Worm (Caenorhabditis elegans) whole organism, mixed stage, embryonic: ENCODE results near the gene T13C5.9.

Experiments used
- M03D4.4 ChIP-seq: sonication (generic microtip); optimal IDR thresholded peaks from 2 replicates; lab custom pipeline; 2017; ENCODE audit warnings: mild to moderate bottlenecking, missing genetic modification characterization, missing compliant biosample characterization
- bed-3 ChIP-seq: fragments of 200-800 bp; sonication (Bioruptor generic); optimal IDR thresholded peaks from 3 replicates; lab custom pipeline; 2018; ENCODE audit warnings: mild to moderate bottlenecking, missing genetic modification characterization, moderate library complexity, missing compliant biosample characterization
- blmp-1 ChIP-seq: fragments of 150-350 bp; optimal IDR thresholded peaks from 2 replicates; lab custom pipeline; 2014; ENCODE audit warnings: missing biosample characterization, missing genetic modification characterization
- ceh-39 ChIP-seq: fragments of 150-350 bp; optimal IDR thresholded peaks from 2 replicates; lab custom pipeline; 2014; ENCODE audit warnings: missing biosample characterization, missing genetic modification characterization
- ceh-43 ChIP-seq: fragments of 200-800 bp; sonication (Bioruptor generic); optimal IDR thresholded peaks from 2 replicates; lab custom pipeline; 2018; ENCODE audit warnings: mild to moderate bottlenecking, missing genetic modification characterization, moderate library complexity, missing compliant biosample characterization
- ceh-83 ChIP-seq: fragments of 200-800 bp; sonication (Bioruptor generic); optimal IDR thresholded peaks from 2 replicates; lab custom pipeline; 2018; ENCODE audit warnings: mild to moderate bottlenecking, missing genetic modification characterization, missing compliant biosample characterization
- ces-1 ChIP-seq: fragments of 150-350 bp; optimal IDR thresholded peaks from 2 replicates; lab custom pipeline; 2014; ENCODE audit warnings: missing biosample characterization, missing genetic modification reagents, missing genetic modification characterization
- cnd-1 ChIP-seq: fragments of 200-800 bp; sonication (Bioruptor generic); optimal IDR thresholded peaks from 2 replicates; lab custom pipeline; 2018; ENCODE audit warnings: mild to moderate bottlenecking, missing genetic modification characterization, missing compliant biosample characterization
- drap-1 ChIP-seq: fragments of 200-800 bp; sonication (Bioruptor generic); optimal IDR thresholded peaks from 3 replicates; lab custom pipeline; 2018; ENCODE audit warnings: mild to moderate bottlenecking, missing genetic modification characterization, missing compliant biosample characterization
- elt-1 ChIP-seq: sonication (generic microtip); optimal IDR thresholded peaks from 2 replicates; lab custom pipeline; 2017; ENCODE audit warnings: missing genetic modification characterization, mild to moderate bottlenecking, missing compliant biosample characterization, antibody characterized with exemption, moderate library complexity, borderline replicate concordance; ENCODE audit not compliant: insufficient read depth
- elt-3 ChIP-seq: fragments of 150-350 bp; optimal IDR thresholded peaks from 2 replicates; lab custom pipeline; 2014; ENCODE audit warnings: missing biosample characterization, missing genetic modification characterization
- flh-1 ChIP-seq: fragments of 200-800 bp; sonication (Bioruptor generic); optimal IDR thresholded peaks from 2 replicates; lab custom pipeline; 2018; ENCODE audit warnings: mild to moderate bottlenecking, missing genetic modification characterization, moderate library complexity, missing compliant biosample characterization
- ham-2 ChIP-seq: fragments of 200-800 bp; sonication (Bioruptor generic); optimal IDR thresholded peaks from 2 replicates; lab custom pipeline; 2018; ENCODE audit warnings: mild to moderate bottlenecking, missing genetic modification characterization, missing compliant biosample characterization
- hlh-1 ChIP-seq: fragments of 150-350 bp; optimal IDR thresholded peaks from 2 replicates; lab custom pipeline; 2014; ENCODE audit warnings: missing biosample characterization, missing genetic modification reagents, missing genetic modification characterization
- lin-13 ChIP-seq: fragments of 150-350 bp; optimal IDR thresholded peaks from 2 replicates; lab custom pipeline; 2014; ENCODE audit warnings: missing biosample characterization, missing genetic modification characterization
- lin-32 ChIP-seq: fragments of 200-800 bp; sonication (Bioruptor generic); optimal IDR thresholded peaks from 2 replicates; lab custom pipeline; 2018; ENCODE audit warnings: mild to moderate bottlenecking, missing genetic modification characterization, missing compliant biosample characterization
- lsy-2 ChIP-seq: fragments of 150-350 bp; optimal IDR thresholded peaks from 2 replicates; lab custom pipeline; 2014; ENCODE audit warnings: missing biosample characterization, missing genetic modification characterization
- mab-5 ChIP-seq: fragments of 150-350 bp; optimal IDR thresholded peaks from 2 replicates; lab custom pipeline; 2014; ENCODE audit warnings: missing biosample characterization, missing genetic modification characterization
- mep-1 ChIP-seq: fragments of 150-350 bp; optimal IDR thresholded peaks from 2 replicates; lab custom pipeline; 2017; ENCODE audit warnings: missing biosample characterization, missing genetic modification reagents, missing genetic modification characterization, inconsistent platforms
- mls-2 ChIP-seq: sonication (generic microtip); optimal IDR thresholded peaks from 2 replicates; lab custom pipeline; 2016; ENCODE audit warnings: mild to moderate bottlenecking, missing genetic modification characterization, moderate library complexity, missing compliant biosample characterization
- nhr-12 ChIP-seq: fragments of 150-350 bp; optimal IDR thresholded peaks from 2 replicates; lab custom pipeline; 2014; ENCODE audit warnings: missing biosample characterization, missing genetic modification characterization
- nhr-2 ChIP-seq: fragments of 150-350 bp; optimal IDR thresholded peaks from 2 replicates; lab custom pipeline; 2014; ENCODE audit warnings: missing biosample characterization, missing genetic modification characterization
- nhr-237 ChIP-seq: fragments of 150-350 bp; optimal IDR thresholded peaks from 2 replicates; lab custom pipeline; 2014; ENCODE audit warnings: missing biosample characterization, missing genetic modification characterization
- nhr-28 ChIP-seq: fragments of 150-350 bp; optimal IDR thresholded peaks from 2 replicates; lab custom pipeline; 2014; ENCODE audit warnings: missing biosample characterization, missing genetic modification characterization
- nhr-76 ChIP-seq: sonication (generic microtip); optimal IDR thresholded peaks from 2 replicates; lab custom pipeline; 2017; ENCODE audit warnings: missing biosample characterization, missing genetic modification characterization
- pha-4 ChIP-seq: fragments of 150-350 bp; optimal IDR thresholded peaks from 2 replicates; lab custom pipeline; 2018; ENCODE audit warnings: missing biosample characterization, missing genetic modification reagents, missing genetic modification characterization
- sem-2 ChIP-seq: fragments of 200-800 bp; sonication (Bioruptor generic); optimal IDR thresholded peaks from 2 replicates; lab custom pipeline; 2018; ENCODE audit warnings: mild to moderate bottlenecking, missing genetic modification characterization, missing compliant biosample characterization
- snpc-4 ChIP-seq: fragments of 150-350 bp; optimal IDR thresholded peaks from 2 replicates; lab custom pipeline; 2014; ENCODE audit warnings: missing biosample characterization, missing genetic modification characterization
- sptf-1 ChIP-seq: sonication (generic microtip); optimal IDR thresholded peaks from 2 replicates; lab custom pipeline; 2017; ENCODE audit warnings: mild to moderate bottlenecking, missing genetic modification characterization, moderate library complexity, missing compliant biosample characterization
- tbx-8 ChIP-seq: fragments of 200-800 bp; sonication (Bioruptor generic); optimal IDR thresholded peaks from 2 replicates; lab custom pipeline; 2018; ENCODE audit warnings: mild to moderate bottlenecking, missing genetic modification characterization, moderate library complexity, missing compliant biosample characterization
- unc-120 ChIP-seq: sonication (generic microtip); optimal IDR thresholded peaks from 2 replicates; lab custom pipeline; 2017; ENCODE audit warnings: missing genetic modification characterization, missing compliant biosample characterization; ENCODE audit not compliant: poor library complexity, severe bottlenecking
- unc-39 ChIP-seq: fragments of 150-350 bp; optimal IDR thresholded peaks from 2 replicates; lab custom pipeline; 2014; ENCODE audit warnings: missing biosample characterization, missing genetic modification characterization
- unc-62 ChIP-seq: fragments of 150-350 bp; optimal IDR thresholded peaks from 2 replicates; lab custom pipeline; 2014; ENCODE audit warnings: missing biosample characterization, missing genetic modification reagents, missing genetic modification characterization
- zip-8 ChIP-seq: fragments of 150-350 bp; optimal IDR thresholded peaks from 2 replicates; lab custom pipeline; 2014; ENCODE audit warnings: missing biosample characterization, missing genetic modification characterization
- ztf-11 ChIP-seq: fragments of 150-350 bp; optimal IDR thresholded peaks from 2 replicates; lab custom pipeline; 2014; ENCODE audit warnings: missing biosample characterization, missing genetic modification characterization

The T13C5.9 gene

DNA sequence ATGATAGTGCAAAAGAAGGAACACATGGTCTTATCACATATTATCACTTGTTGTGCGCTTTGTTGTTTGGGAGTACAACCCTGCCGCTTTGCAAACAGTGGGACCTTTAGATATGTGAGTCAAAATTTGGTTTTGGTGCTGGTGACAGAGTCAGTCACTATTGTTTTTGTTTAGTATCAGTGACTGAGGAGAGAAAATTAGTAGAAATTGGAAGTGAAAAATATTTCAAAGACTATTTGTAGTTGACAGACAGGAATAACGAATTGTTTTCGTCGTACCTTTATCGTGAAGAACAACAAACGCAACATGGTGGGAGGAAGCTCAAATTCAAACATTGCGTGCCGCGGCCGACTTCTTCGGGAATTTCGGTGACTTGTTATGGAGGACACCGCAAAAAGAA lies 26.5 kb downstream of the T13C5.9 start, which contains the start of gene lrch-1:
Gene lrch-1 (minus strand): TSS at position 101 of the 400 bp plus-strand sequence.
- no peak for TF ChIP-seq unc-62 (GFP tag; lab: Kevin White, UChicago)
- no peak for TF ChIP-seq nhr-28 (tag; lab: Kevin White, UChicago)
- no peak for TF ChIP-seq snpc-4 (tag; lab: Kevin White, UChicago)
- no peak for TF ChIP-seq ceh-39
- TF ChIP-seq sptf-1 (tag; lab: Kevin White, UChicago) = no peak
- TF ChIP-seq sem-2 (GFP tag; lab: Kevin White, UChicago) = no peak
- no peak for TF ChIP-seq unc-39 (tag; lab: Kevin White, UChicago)
- TF ChIP-seq nhr-2 (tag; lab: Kevin White, UChicago) = no peak
- no peak for TF ChIP-seq ces-1 (GFP tag; lab: Kevin White, UChicago)
- no peak for TF ChIP-seq cnd-1 (tag; lab: Kevin White, UChicago)
- no peak for TF ChIP-seq unc-120 (tag; lab: Kevin White, UChicago)
- TF ChIP-seq nhr-237 (tag; lab: Kevin White, UChicago) = no peak
- TF ChIP-seq nhr-12 (tag; lab: Kevin White, UChicago) = no peak
- TF ChIP-seq, all 35 proteins: peak for 0

DNA sequence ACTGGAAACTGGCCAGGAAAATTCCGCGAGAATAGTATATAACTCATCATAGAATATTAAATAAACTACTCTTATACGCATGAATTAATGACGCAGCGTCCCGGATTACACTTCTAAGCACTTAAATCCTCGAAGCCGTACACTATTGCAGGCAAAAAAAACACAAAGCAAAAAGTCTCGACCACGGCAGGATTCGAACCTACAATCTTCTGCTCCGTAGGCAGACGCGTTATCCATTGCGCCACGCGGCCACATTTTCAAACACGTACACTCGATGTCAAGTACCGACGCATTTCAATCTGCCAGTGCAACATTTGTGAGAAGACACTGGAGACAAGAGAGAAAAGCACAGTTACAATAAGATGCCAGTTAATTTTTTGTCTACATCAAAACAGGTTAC lies 29.8 kb downstream of the T13C5.9 start:
- peak; percentile 7 for TF ChIP-seq ces-1 (GFP tag; lab: Kevin White, UChicago)
- peak; percentile 20 for TF ChIP-seq ceh-43 (GFP tag; lab: Kevin White, UChicago)
- TF ChIP-seq ceh-83 (GFP tag; lab: Kevin White, UChicago) = peak; percentile 72
- no peak for TF ChIP-seq lsy-2 (tag; lab: Kevin White, UChicago)
- peak; percentile 68 for TF ChIP-seq drap-1 (GFP tag; lab: Kevin White, UChicago)
- no peak for TF ChIP-seq sem-2 (GFP tag; lab: Kevin White, UChicago)
- TF ChIP-seq sptf-1 (tag; lab: Kevin White, UChicago) = peak; percentile 82
- TF ChIP-seq mab-5 (tag; lab: Kevin White, UChicago) = no peak
- peak; percentile 57 for TF ChIP-seq mls-2 (tag; lab: Kevin White, UChicago)
- peak; percentile 21 for TF ChIP-seq lin-13 (tag; lab: Kevin White, UChicago)
- no peak for TF ChIP-seq flh-1 (GFP tag; lab: Kevin White, UChicago)
- TF ChIP-seq mep-1 (tag; lab: Kevin White, UChicago) = peak; percentile 18
- TF ChIP-seq lin-32 = peak; percentile 29
- peak; percentile 56 for TF ChIP-seq bed-3 (GFP tag; lab: Kevin White, UChicago)
- TF ChIP-seq ztf-11 = no peak
- TF ChIP-seq ham-2 (GFP tag; lab: Kevin White, UChicago) = no peak
- TF ChIP-seq elt-1 = no peak
- TF ChIP-seq unc-62 (GFP tag; lab: Kevin White, UChicago) = no peak
- no peak for TF ChIP-seq nhr-12 (tag; lab: Kevin White, UChicago)
- TF ChIP-seq cnd-1 (tag; lab: Kevin White, UChicago) = peak; percentile 40
- TF ChIP-seq M03D4.4 (tag; lab: Kevin White, UChicago) = peak; percentile 55
- TF ChIP-seq nhr-76 (tag; lab: Kevin White, UChicago) = no peak
- TF ChIP-seq nhr-2 (tag; lab: Kevin White, UChicago) = no peak
- no peak for TF ChIP-seq zip-8 (tag; lab: Kevin White, UChicago)
- no peak for TF ChIP-seq ceh-39
- TF ChIP-seq unc-39 (tag; lab: Kevin White, UChicago) = no peak
- TF ChIP-seq snpc-4 (tag; lab: Kevin White, UChicago) = no peak
- peak; percentile 33 for TF ChIP-seq unc-120 (tag; lab: Kevin White, UChicago)
- TF ChIP-seq pha-4 (tag; lab: Kevin White, UChicago) = no peak
- TF ChIP-seq nhr-28 (tag; lab: Kevin White, UChicago) = no peak
- TF ChIP-seq hlh-1 (tag; lab: Kevin White, UChicago) = peak; percentile 5
- TF ChIP-seq blmp-1 = no peak
- TF ChIP-seq nhr-237 (tag; lab: Kevin White, UChicago) = no peak
- no peak for TF ChIP-seq elt-3
- TF ChIP-seq tbx-8 (GFP tag; lab: Kevin White, UChicago) = no peak

DNA sequence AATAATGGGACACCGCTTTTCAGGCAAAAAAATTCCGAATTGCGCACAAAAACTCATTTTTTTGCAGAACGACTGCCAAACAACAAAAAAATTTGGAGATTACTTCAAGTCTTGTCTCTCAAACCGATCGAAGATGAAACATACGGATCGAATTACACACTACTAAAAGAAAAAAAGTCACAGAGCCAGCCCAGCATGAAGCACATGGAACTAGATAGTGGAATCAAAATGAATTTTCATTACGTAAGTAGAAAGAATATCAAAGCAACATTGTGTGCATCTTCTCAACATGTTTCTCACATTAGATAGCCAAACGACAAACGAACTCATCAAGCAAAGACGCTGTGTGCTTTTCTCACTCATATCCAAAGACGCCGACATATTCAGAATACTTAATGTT lies 31.0 kb downstream of the T13C5.9 start:
- TF ChIP-seq tbx-8 (GFP tag; lab: Kevin White, UChicago) (no peak), pha-4 (tag; lab: Kevin White, UChicago) (no peak), sptf-1 (tag; lab: Kevin White, UChicago) (no peak), nhr-28 (tag; lab: Kevin White, UChicago) (no peak), lin-13 (tag; lab: Kevin White, UChicago) (no peak), ces-1 (GFP tag; lab: Kevin White, UChicago) (no peak), mls-2 (tag; lab: Kevin White, UChicago) (no peak), snpc-4 (tag; lab: Kevin White, UChicago) (no peak), nhr-76 (tag; lab: Kevin White, UChicago) (no peak), lsy-2 (tag; lab: Kevin White, UChicago) (no peak), ceh-39 (no peak), hlh-1 (tag; lab: Kevin White, UChicago) (no peak), bed-3 (GFP tag; lab: Kevin White, UChicago) (no peak), ceh-43 (GFP tag; lab: Kevin White, UChicago) (no peak), ham-2 (GFP tag; lab: Kevin White, UChicago) (no peak), mep-1 (tag; lab: Kevin White, UChicago) (no peak), drap-1 (GFP tag; lab: Kevin White, UChicago) (no peak), sem-2 (GFP tag; lab: Kevin White, UChicago) (no peak)
